Worm (Caenorhabditis elegans): ENCODE measurements around the gene ins-3.

The ins-3 gene

ce11 chrII:5988224-5988623 lies 2.3 kb downstream of the ins-3 start, which contains the start of gene ins-2:
Gene ins-2 (plus strand): TSS chrII:5988524.
- TF ChIP-seq aly-2 (tag; optimal IDR thresholded peaks at IDR 0.05) (no peak), nhr-12 (tag; optimal IDR thresholded peaks at IDR 0.05) (no peak), elt-1 (tag; optimal IDR thresholded peaks at IDR 0.05) (no peak), egl-27 (tag; optimal IDR thresholded peaks at IDR 0.05) (no peak), unc-62 (GFP tag; optimal IDR thresholded peaks at IDR 0.05) (no peak), ceh-82 (tag; optimal IDR thresholded peaks at IDR 0.05) (no peak), nhr-237 (tag; optimal IDR thresholded peaks at IDR 0.05) (no peak), ama-1 (optimal IDR thresholded peaks at IDR 0.05) (no peak), pha-4 (tag; optimal IDR thresholded peaks at IDR 0.05) (no peak), ceh-16 (tag; optimal IDR thresholded peaks at IDR 0.05) (no peak), mml-1 (tag; optimal IDR thresholded peaks at IDR 0.05) (no peak), jun-1 (tag; optimal IDR thresholded peaks at IDR 0.05) (no peak), lsy-12 (tag; optimal IDR thresholded peaks at IDR 0.05) (no peak), nhr-76 (tag; optimal IDR thresholded peaks at IDR 0.05) (no peak), nhr-77 (tag; optimal IDR thresholded peaks at IDR 0.05) (no peak), lin-15B (tag; optimal IDR thresholded peaks at IDR 0.05) (no peak), sea-2 (GFP tag; optimal IDR thresholded peaks at IDR 0.05) (no peak), lin-39 (tag; optimal IDR thresholded peaks at IDR 0.05) (no peak), ceh-9 (tag; optimal IDR thresholded peaks at IDR 0.05) (no peak)

- TF ChIP-seq ama-1 (optimal IDR thresholded peaks at IDR 0.05): no peak
- no peak for TF ChIP-seq tbx-2 (tag; optimal IDR thresholded peaks at IDR 0.05)
- no peak for TF ChIP-seq daf-12 (tag; optimal IDR thresholded peaks at IDR 0.05)
- TF ChIP-seq lin-39 (tag; optimal IDR thresholded peaks at IDR 0.05): no peak
- no peak for TF ChIP-seq skn-1 (tag; optimal IDR thresholded peaks at IDR 0.05)
- TF ChIP-seq jun-1 (tag; optimal IDR thresholded peaks at IDR 0.05): no peak
- no peak for TF ChIP-seq nhr-67 (tag; optimal IDR thresholded peaks at IDR 0.05)
- no peak for TF ChIP-seq fkh-10 (GFP tag; optimal IDR thresholded peaks at IDR 0.05)
- TF ChIP-seq lsy-12 (tag; optimal IDR thresholded peaks at IDR 0.05): no peak
- TF ChIP-seq elt-1 (tag; optimal IDR thresholded peaks at IDR 0.05): no peak
- TF ChIP-seq elt-3 (tag; optimal IDR thresholded peaks at IDR 0.05): no peak
- TF ChIP-seq nhr-11 (tag; optimal IDR thresholded peaks at IDR 0.05): no peak
- no peak for TF ChIP-seq ceh-28 (tag; optimal IDR thresholded peaks at IDR 0.05)
- no peak for TF ChIP-seq zag-1 (tag; optimal IDR thresholded peaks at IDR 0.05)
- no peak for TF ChIP-seq nhr-23 (tag; optimal IDR thresholded peaks at IDR 0.05)
- TF ChIP-seq nhr-76 (tag; optimal IDR thresholded peaks at IDR 0.05): no peak
- TF ChIP-seq hmg-11 (tag; optimal IDR thresholded peaks at IDR 0.05): no peak
- no peak for TF ChIP-seq aly-2 (tag; optimal IDR thresholded peaks at IDR 0.05)
Measured at ce11 chrII:5974878-5975277, 15.7 kb downstream of the ins-3 start, which contains the start of gene B0034.5. Gene B0034.5 (minus strand): TSS chrII:5974978.

- TF ChIP-seq nhr-25 (tag; optimal IDR thresholded peaks at IDR 0.05) (peak; percentile 21), nhr-67 (tag; optimal IDR thresholded peaks at IDR 0.05) (no peak)
Measured at ce11 chrII:5969303-5969702, 21.3 kb downstream of the ins-3 start, which contains the start of gene B0034.4. Gene B0034.4 (minus strand): TSS chrII:5969531.

- TF ChIP-seq daf-12 (tag; optimal IDR thresholded peaks at IDR 0.05) (no peak), mdl-1 (tag; optimal IDR thresholded peaks at IDR 0.05) (no peak)
Measured at ce11 chrII:5968037-5968436, 22.5 kb downstream of the ins-3 start, which contains the start of gene B0034.1. Gene B0034.1 (plus strand): TSS chrII:5968337.

ce11 chrII:5966637-5967036 lies 23.9 kb downstream of the ins-3 start:
- TF ChIP-seq fkh-10 (GFP tag; optimal IDR thresholded peaks at IDR 0.05): peak; percentile 7
- peak; percentile 57 for TF ChIP-seq lin-39 (tag; optimal IDR thresholded peaks at IDR 0.05)
- peak; percentile 60 for TF ChIP-seq nfya-1 (tag; optimal IDR thresholded peaks at IDR 0.05; ENCODE audit: insufficient read depth)
- TF ChIP-seq egl-5 (tag; optimal IDR thresholded peaks at IDR 0.05): peak; percentile 28
- TF ChIP-seq elt-2 (tag; optimal IDR thresholded peaks at IDR 0.05): no peak
- no peak for TF ChIP-seq ceh-9 (tag; optimal IDR thresholded peaks at IDR 0.05)
- TF ChIP-seq snpc-4 (tag; optimal IDR thresholded peaks at IDR 0.05): peak; percentile 78

Measured in whole organism, L3 larva.